Fruit fly (Drosophila melanogaster): ENCODE results near the gene RhoGAP68F.

RhoGAP68F gene

DNA sequence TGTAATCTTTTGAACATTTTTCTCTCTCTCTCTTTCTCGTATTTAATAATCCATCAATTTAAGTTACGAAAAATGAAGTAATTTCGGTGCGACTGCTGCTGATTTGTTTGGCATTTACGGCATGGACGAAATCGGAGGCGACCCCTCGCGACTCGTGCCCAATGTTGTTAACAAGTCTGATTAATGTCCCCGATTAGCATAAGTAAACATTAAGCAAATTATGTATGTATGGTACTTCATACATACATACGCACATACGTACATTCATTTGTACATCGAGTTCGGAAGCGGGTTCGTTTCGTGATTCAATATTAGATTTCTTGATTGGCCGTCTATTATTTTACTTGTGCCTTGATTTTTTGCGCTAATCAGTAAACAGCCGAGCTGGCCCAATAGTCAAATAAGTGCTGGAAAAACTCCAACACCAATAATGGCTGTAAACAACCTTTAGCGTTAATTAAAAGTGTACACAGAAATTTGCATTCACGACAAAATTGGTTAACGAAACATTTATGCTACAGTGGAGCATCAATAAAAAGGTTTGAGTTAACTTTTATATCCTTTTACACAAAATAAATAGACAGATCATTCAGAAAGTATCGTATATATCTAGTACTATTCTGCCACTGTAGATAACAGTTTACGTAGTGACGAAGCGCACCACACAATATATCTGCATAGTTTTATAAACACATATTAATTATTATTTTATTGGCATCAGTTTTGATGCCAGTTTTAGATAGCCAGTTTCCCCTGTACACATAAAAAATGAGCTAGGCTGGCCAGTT lies 47.6 kb upstream of the RhoGAP68F start (continued):
- TF ChIP-seq Mad (GFP tag; optimal IDR thresholded peaks at IDR 0.05) (peak; percentile 43), z (GFP tag; IDR thresholded peaks at IDR 0.05) (no peak), CG10274 (GFP tag; optimal IDR thresholded peaks at IDR 0.05) (peak; percentile 25), CG6854 (GFP tag; optimal IDR thresholded peaks at IDR 0.05) (peak; percentile 13), fd3F (GFP tag; optimal IDR thresholded peaks at IDR 0.05) (peak; percentile 62), aop (GFP tag; IDR thresholded peaks at IDR 0.05) (peak; percentile 38; the same call in 1 of the 2 replicates), CG12299 (tag; optimal IDR thresholded peaks at IDR 0.05) (no peak), danr (GFP tag; IDR thresholded peaks at IDR 0.05) (no peak), otp (GFP tag; IDR thresholded peaks at IDR 0.05) (peak; percentile 4; the same call in 1 of the 3 replicates), Dek (tag; optimal IDR thresholded peaks at IDR 0.05) (peak; percentile 58), Meics (GFP tag; optimal IDR thresholded peaks at IDR 0.05) (peak; percentile 89), CG2116 (GFP tag; optimal IDR thresholded peaks at IDR 0.05) (peak; percentile 10), CG14710 (tag; optimal IDR thresholded peaks at IDR 0.05) (no peak), tio (GFP tag; optimal IDR thresholded peaks at IDR 0.05) (peak; percentile 47), sima (GFP tag; optimal IDR thresholded peaks at IDR 0.05) (no peak), CG14014 (GFP tag; IDR thresholded peaks at IDR 0.05) (no peak; the same call in none of the 2 replicates), crp (GFP tag; optimal IDR thresholded peaks at IDR 0.05) (no peak), CG3847 (GFP tag; IDR thresholded peaks at IDR 0.05) (peak; percentile 75), Chrac-16 (GFP tag; optimal IDR thresholded peaks at IDR 0.05) (peak; percentile 11), jing (GFP tag; optimal IDR thresholded peaks at IDR 0.05) (peak; percentile 35), tx (GFP tag; optimal IDR thresholded peaks at IDR 0.05) (no peak), CG33213 (GFP tag; optimal IDR thresholded peaks at IDR 0.05) (peak; percentile 11), mld (GFP tag; IDR thresholded peaks at IDR 0.05; ENCODE audit: partially characterized antibody) (no peak), CG13287 (GFP tag; IDR thresholded peaks at IDR 0.05; ENCODE audit: partially characterized antibody) (no peak), trh (GFP tag; optimal IDR thresholded peaks at IDR 0.05) (peak; percentile 40), kay (GFP tag; optimal IDR thresholded peaks at IDR 0.05) (peak; percentile 44), CG3407 (GFP tag; optimal IDR thresholded peaks at IDR 0.05) (peak; percentile 1), p53 (GFP tag; optimal IDR thresholded peaks at IDR 0.05) (no peak), org-1 (GFP tag; optimal IDR thresholded peaks at IDR 0.05) (peak; percentile 53), Kr (GFP tag; optimal IDR thresholded peaks at IDR 0.05) (no peak), ind (GFP tag; optimal IDR thresholded peaks at IDR 0.05) (peak; percentile 69), gsb-n (tag; optimal IDR thresholded peaks at IDR 0.05) (no peak), gcm2 (GFP tag; optimal IDR thresholded peaks at IDR 0.05) (peak; percentile 38), Fer1 (GFP tag; optimal IDR thresholded peaks at IDR 0.05) (peak; percentile 65), CG31441 (GFP tag; IDR thresholded peaks at IDR 0.05) (peak; percentile 51; the same call in 1 of the 2 replicates), Taf1 (GFP tag; IDR thresholded peaks at IDR 0.05) (peak; percentile 66), ftz-f1 (GFP tag; optimal IDR thresholded peaks at IDR 0.05) (no peak), cg (GFP tag; optimal IDR thresholded peaks at IDR 0.05) (no peak), ranshi (GFP tag; IDR thresholded peaks at IDR 0.05) (no peak; the same call in 1 of the 2 replicates), CG7745 (tag; optimal IDR thresholded peaks at IDR 0.05) (no peak), CG17361 (GFP tag; IDR thresholded peaks at IDR 0.05) (peak; percentile 64; the same call in 2 of the 3 replicates), CG9932 (GFP tag; IDR thresholded peaks at IDR 0.05) (peak; percentile 82), crol (GFP tag; IDR thresholded peaks at IDR 0.05) (no peak), D19B (GFP tag; optimal IDR thresholded peaks at IDR 0.05) (peak; percentile 54), H2.0 (GFP tag; IDR thresholded peaks at IDR 0.05) (peak; percentile 44; the same call in 1 of the 2 replicates), dmrt99B (tag; optimal IDR thresholded peaks at IDR 0.05) (peak; percentile 78), trem (tag; optimal IDR thresholded peaks at IDR 0.05) (no peak), Myb (GFP tag; optimal IDR thresholded peaks at IDR 0.05) (no peak), BEAF-32 (GFP tag; optimal IDR thresholded peaks at IDR 0.05) (no peak)

Data from whole organism, embryonic.